Fruit fly (Drosophila melanogaster) whole organism, adult: ENCODE measurements around the gene plh.

Source experiments
- CG11617 ChIP-seq: fragments of 200-800 bp; sonication (Bioruptor generic); optimal IDR thresholded peaks from 2 replicates; lab custom pipeline; 2017; ENCODE audit warnings: mild to moderate bottlenecking, missing biosample characterization, missing genetic modification reagents, missing genetic modification characterization
- CG12768 ChIP-seq: fragments of 200-800 bp; sonication (Bioruptor generic); optimal IDR thresholded peaks from 2 replicates; lab custom pipeline; 2017; ENCODE audit warnings: missing biosample characterization, missing genetic modification characterization, mild to moderate bottlenecking, moderate library complexity, missing genetic modification reagents
- CG14711 ChIP-seq: fragments of 200-800 bp; sonication (Bioruptor generic); optimal IDR thresholded peaks from 2 replicates; lab custom pipeline; 2018; ENCODE audit warnings: missing biosample characterization, mild to moderate bottlenecking, missing genetic modification characterization, moderate library complexity
- CG1620 ChIP-seq: fragments of 200-800 bp; sonication (Bioruptor generic); optimal IDR thresholded peaks from 2 replicates; lab custom pipeline; 2016; ENCODE audit warnings: missing biosample characterization, missing genetic modification characterization
- CG33017 ChIP-seq: fragments of 200-800 bp; sonication (Bioruptor generic); optimal IDR thresholded peaks from 2 replicates; lab custom pipeline; 2018; ENCODE audit warnings: missing biosample characterization, mild to moderate bottlenecking, missing genetic modification characterization, moderate library complexity
- CG5204 ChIP-seq: fragments of 200-800 bp; sonication (Bioruptor generic); optimal IDR thresholded peaks from 2 replicates; lab custom pipeline; 2016; ENCODE audit warnings: missing biosample characterization, missing genetic modification characterization
- CG7045 ChIP-seq: fragments of 200-800 bp; sonication (Bioruptor generic); optimal IDR thresholded peaks from 2 replicates; lab custom pipeline; 2017; ENCODE audit warnings: missing biosample characterization, mild to moderate bottlenecking, missing genetic modification characterization
- CG7101 ChIP-seq: fragments of 200-800 bp; sonication (Bioruptor generic); optimal IDR thresholded peaks from 2 replicates; lab custom pipeline; 2018; ENCODE audit warnings: missing biosample characterization, mild to moderate bottlenecking, missing genetic modification characterization, moderate library complexity
- Clk ChIP-seq: fragments of 200-800 bp; sonication (Bioruptor generic); optimal IDR thresholded peaks from 2 replicates; lab custom pipeline; 2017; ENCODE audit warnings: missing biosample characterization, missing genetic modification characterization
- Crg-1 ChIP-seq: fragments of 200-800 bp; sonication (Bioruptor generic); optimal IDR thresholded peaks from 2 replicates; lab custom pipeline; 2016; ENCODE audit warnings: missing biosample characterization, missing genetic modification characterization
- Hr96 ChIP-seq: fragments of 200-800 bp; sonication (Bioruptor generic); optimal IDR thresholded peaks from 2 replicates; lab custom pipeline; 2016; ENCODE audit warnings: missing biosample characterization, missing genetic modification characterization
- Mnt ChIP-seq: fragments of 200-800 bp; sonication (Bioruptor generic); optimal IDR thresholded peaks from 2 replicates; lab custom pipeline; 2016; ENCODE audit warnings: missing biosample characterization, mild to moderate bottlenecking, missing genetic modification characterization
- bab1 ChIP-seq: fragments of 200-800 bp; sonication (Bioruptor generic); optimal IDR thresholded peaks from 3 replicates; lab custom pipeline; 2019; ENCODE audit warnings: missing biosample characterization, mild to moderate bottlenecking, missing genetic modification characterization, moderate library complexity
- cic ChIP-seq: fragments of 200-800 bp; sonication (Bioruptor generic); optimal IDR thresholded peaks from 2 replicates; lab custom pipeline; 2017; ENCODE audit warnings: missing biosample characterization, mild to moderate bottlenecking, missing genetic modification characterization, moderate library complexity
- cnc ChIP-seq, 2 experiments: fragments of >200 bp; optimal IDR thresholded peaks; 2 replicates each; lab custom pipeline; 2017
- kay ChIP-seq: fragments of 200-800 bp; sonication (Bioruptor generic); peaks from one replicate; lab custom pipeline; 2016; ENCODE audit warnings: missing biosample characterization, missing genetic modification characterization, borderline replicate concordance
- ovo ChIP-seq: fragments of 200-800 bp; sonication (Bioruptor generic); optimal IDR thresholded peaks from 2 replicates; lab custom pipeline; 2016; ENCODE audit warnings: missing biosample characterization, missing genetic modification characterization
- pad ChIP-seq: fragments of 200-800 bp; sonication (Bioruptor generic); optimal IDR thresholded peaks from 3 replicates; lab custom pipeline; 2017; ENCODE audit warnings: missing biosample characterization, missing genetic modification characterization, mild to moderate bottlenecking, moderate library complexity, missing genetic modification reagents
- tj ChIP-seq: fragments of 200-800 bp; sonication (Bioruptor generic); optimal IDR thresholded peaks from 3 replicates; lab custom pipeline; 2017; ENCODE audit warnings: missing biosample characterization, mild to moderate bottlenecking, missing genetic modification characterization, moderate library complexity
- toe ChIP-seq: fragments of 200-800 bp; sonication (Bioruptor generic); optimal IDR thresholded peaks from 2 replicates; lab custom pipeline; 2016; ENCODE audit warnings: missing biosample characterization, missing genetic modification characterization

Gene plh

dm6 chr3R:5010981-5011617 is at the start of gene plh:
plh (minus strand) TSS chr3R:5011031.
- TF ChIP-seq CG5204 (GFP tag; lab: Kevin White, UChicago) (peak; percentile 4), tj (GFP tag; lab: Kevin White, UChicago) (no peak), Clk (GFP tag; lab: Kevin White, UChicago) (no peak), cnc (optimal IDR thresholded peaks at IDR 0.05; lab: Kevin White, UChicago) (no peak), CG11617 (GFP tag; lab: Kevin White, UChicago) (no peak), kay (GFP tag; lab: Kevin White, UChicago) (peak; percentile 7), toe (GFP tag; lab: Kevin White, UChicago) (peak; percentile 29)

- TF ChIP-seq CG7101 (tag; lab: Kevin White, UChicago), result no peak
- no peak for TF ChIP-seq CG1620 (GFP tag; lab: Kevin White, UChicago)
These were observed 49.4 kb upstream of the plh start for dm6 chr3R:5060281-5060668.

dm6 chr3R:5059320-5059719 is 48.5 kb upstream of the plh start:
- TF ChIP-seq CG7101 (tag; lab: Kevin White, UChicago) (no peak), Clk (GFP tag; lab: Kevin White, UChicago) (no peak), CG12768 (GFP tag; lab: Kevin White, UChicago) (no peak), CG7045 (GFP tag; lab: Kevin White, UChicago) (no peak), tj (GFP tag; lab: Kevin White, UChicago) (no peak)

dm6 chr3R:5058328-5058866 is 47.6 kb upstream of the plh start:
- TF ChIP-seq ovo (GFP tag; lab: Kevin White, UChicago) (no peak), bab1 (no peak), kay (GFP tag; lab: Kevin White, UChicago) (no peak), tj (GFP tag; lab: Kevin White, UChicago) (peak; percentile 96), toe (GFP tag; lab: Kevin White, UChicago) (no peak), CG12768 (GFP tag; lab: Kevin White, UChicago) (no peak), CG7045 (GFP tag; lab: Kevin White, UChicago) (no peak)

- TF ChIP-seq cnc (optimal IDR thresholded peaks at IDR 0.05; lab: Kevin White, UChicago) (no peak), Crg-1 (no peak), bab1 (no peak), CG14711 (tag; lab: Kevin White, UChicago) (no peak)
These were observed 46.4 kb upstream of the plh start for dm6 chr3R:5057273-5057672.

- TF ChIP-seq cnc (optimal IDR thresholded peaks at IDR 0.05; lab: Kevin White, UChicago) (no peak), Hr96 (GFP tag; lab: Kevin White, UChicago) (no peak), kay (GFP tag; lab: Kevin White, UChicago) (no peak), bab1 (no peak)
These were observed 45.2 kb upstream of the plh start for dm6 chr3R:5056010-5056409.

- TF ChIP-seq pad (GFP tag; lab: Kevin White, UChicago) (no peak), Crg-1 (no peak), CG33017 (tag; lab: Kevin White, UChicago) (no peak), CG5204 (GFP tag; lab: Kevin White, UChicago) (no peak)
These were observed 44.7 kb upstream of the plh start for dm6 chr3R:5055424-5055981.

- TF ChIP-seq tj (GFP tag; lab: Kevin White, UChicago) (peak; percentile 51), Hr96 (GFP tag; lab: Kevin White, UChicago) (no peak)
These were observed 43.9 kb upstream of the plh start for dm6 chr3R:5054747-5055146.

dm6 chr3R:5053611-5054133 is 42.8 kb upstream of the plh start:
- TF ChIP-seq CG5204 (GFP tag; lab: Kevin White, UChicago) (peak; percentile 42), pad (GFP tag; lab: Kevin White, UChicago) (peak; percentile 8), CG7045 (GFP tag; lab: Kevin White, UChicago) (peak; percentile 77), CG7101 (tag; lab: Kevin White, UChicago) (peak; percentile 64), Hr96 (GFP tag; lab: Kevin White, UChicago) (peak; percentile 19), Clk (GFP tag; lab: Kevin White, UChicago) (peak; percentile 24), Mnt (GFP tag; lab: Kevin White, UChicago) (no peak), tj (GFP tag; lab: Kevin White, UChicago) (no peak), CG11617 (GFP tag; lab: Kevin White, UChicago) (peak; percentile 55), kay (GFP tag; lab: Kevin White, UChicago) (no peak), ovo (GFP tag; lab: Kevin White, UChicago) (peak; percentile 75), CG14711 (tag; lab: Kevin White, UChicago) (no peak), cnc (optimal IDR thresholded peaks at IDR 0.05; lab: Kevin White, UChicago) (no peak), CG12768 (GFP tag; lab: Kevin White, UChicago) (peak; percentile 82), Crg-1 (peak; percentile 72), toe (GFP tag; lab: Kevin White, UChicago) (no peak), cic (GFP tag; lab: Kevin White, UChicago) (peak; percentile 92), CG33017 (tag; lab: Kevin White, UChicago) (peak; percentile 27), bab1 (no peak), CG1620 (GFP tag; lab: Kevin White, UChicago) (peak; percentile 26)
